Worm (Caenorhabditis elegans): Measurements from ENCODE around the gene C32B5.13.
"Not testable (repeated sequence)": the region's sequence is repeated elsewhere in the genome, so short reads cannot be mapped to it uniquely, and the experiment has no call there.

Gene C32B5.13

DNA sequence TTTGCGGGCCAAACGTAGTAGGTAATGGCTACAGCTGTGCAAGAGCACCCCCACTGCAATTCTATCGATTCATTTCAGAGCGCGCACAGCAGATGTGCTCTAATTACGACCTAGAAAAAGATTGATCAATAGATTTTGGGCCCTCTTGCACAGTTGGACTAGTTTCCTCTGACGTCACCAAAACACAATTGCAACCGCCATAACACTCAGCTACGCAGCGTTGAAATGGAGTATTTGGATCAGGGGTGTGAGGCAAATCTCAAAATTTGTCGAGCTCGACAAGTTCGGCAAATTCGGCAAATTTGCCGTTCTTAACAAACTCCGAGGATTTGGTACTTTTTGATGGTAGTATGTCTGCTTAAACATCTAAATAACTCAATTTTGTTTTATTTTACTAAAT, 5.1 kb upstream of the C32B5.13 start, which contains the start of gene fbxc-18:
Gene fbxc-18, minus strand, starts transcription at position 101 of the 400 bp plus-strand sequence.
- not testable (repeated sequence) for TF ChIP-seq pqm-1, tbx-2, fkh-2 (tag; optimal IDR thresholded peaks at IDR 0.05)

- no peak for TF ChIP-seq fkh-2 (tag; optimal IDR thresholded peaks at IDR 0.05)
- no peak for TF ChIP-seq fkh-10 (GFP tag; optimal IDR thresholded peaks at IDR 0.05)
- TF ChIP-seq unc-39 (tag; optimal IDR thresholded peaks at IDR 0.05): no peak
- TF ChIP-seq nhr-25 (tag; optimal IDR thresholded peaks at IDR 0.05): no peak
- TF ChIP-seq nhr-43 (tag; optimal IDR thresholded peaks at IDR 0.05; ENCODE audit: poor library complexity, severe bottlenecking): no peak
- no peak for TF ChIP-seq ceh-28 (tag; optimal IDR thresholded peaks at IDR 0.05)
- no peak for TF ChIP-seq ZK546.5 (tag; optimal IDR thresholded peaks at IDR 0.05)
- TF ChIP-seq egl-27 (tag; optimal IDR thresholded peaks at IDR 0.05): no peak
- TF ChIP-seq egl-5 (tag; optimal IDR thresholded peaks at IDR 0.05): no peak
- TF ChIP-seq ama-1 (optimal IDR thresholded peaks at IDR 0.05): no peak
- no peak for TF ChIP-seq unc-62 (GFP tag; optimal IDR thresholded peaks at IDR 0.05)
- TF ChIP-seq ztf-4 (tag; optimal IDR thresholded peaks at IDR 0.05): no peak
- no peak for TF ChIP-seq zag-1 (tag; optimal IDR thresholded peaks at IDR 0.05)
- TF ChIP-seq elt-2 (tag; optimal IDR thresholded peaks at IDR 0.05): no peak
- no peak for TF ChIP-seq mml-1 (tag; optimal IDR thresholded peaks at IDR 0.05)
- no peak for TF ChIP-seq ztf-11 (tag; optimal IDR thresholded peaks at IDR 0.05)
- no peak for TF ChIP-seq fos-1 (tag; optimal IDR thresholded peaks at IDR 0.05)
- no peak for TF ChIP-seq elt-3 (tag; optimal IDR thresholded peaks at IDR 0.05)
- no peak for TF ChIP-seq lin-39 (tag; optimal IDR thresholded peaks at IDR 0.05)
Observed at ce11 chrII:960218-960617, 1.6 kb downstream of the C32B5.13 start, which contains the start of the genes C32B5.18 and C32B5.7. Gene C32B5.18 (plus strand): TSS chrII:960518. Gene C32B5.7 (plus strand): TSS chrII:960528.

ce11 chrII:958618-959017, 3.2 kb downstream of the C32B5.13 start, which contains the start of gene sdz-4:
Gene sdz-4 (plus strand): TSS chrII:958918.
- TF ChIP-seq ztf-11 (tag; optimal IDR thresholded peaks at IDR 0.05): no peak
- TF ChIP-seq pha-4 (tag; optimal IDR thresholded peaks at IDR 0.05): no peak
- no peak for TF ChIP-seq ZK546.5 (tag; optimal IDR thresholded peaks at IDR 0.05)
- TF ChIP-seq jun-1 (tag; optimal IDR thresholded peaks at IDR 0.05): no peak
- TF ChIP-seq ceh-82 (tag; optimal IDR thresholded peaks at IDR 0.05): no peak
- no peak for TF ChIP-seq nhr-237 (tag; optimal IDR thresholded peaks at IDR 0.05)
- no peak for TF ChIP-seq daf-12 (tag; optimal IDR thresholded peaks at IDR 0.05)
- TF ChIP-seq nhr-76 (tag; optimal IDR thresholded peaks at IDR 0.05): no peak
- no peak for TF ChIP-seq nhr-23 (tag; optimal IDR thresholded peaks at IDR 0.05)
- no peak for TF ChIP-seq nhr-28 (tag; optimal IDR thresholded peaks at IDR 0.05)
- TF ChIP-seq nhr-12 (tag; optimal IDR thresholded peaks at IDR 0.05): no peak
- no peak for TF ChIP-seq egl-5 (tag; optimal IDR thresholded peaks at IDR 0.05)
- TF ChIP-seq unc-62 (GFP tag; optimal IDR thresholded peaks at IDR 0.05): no peak

DNA sequence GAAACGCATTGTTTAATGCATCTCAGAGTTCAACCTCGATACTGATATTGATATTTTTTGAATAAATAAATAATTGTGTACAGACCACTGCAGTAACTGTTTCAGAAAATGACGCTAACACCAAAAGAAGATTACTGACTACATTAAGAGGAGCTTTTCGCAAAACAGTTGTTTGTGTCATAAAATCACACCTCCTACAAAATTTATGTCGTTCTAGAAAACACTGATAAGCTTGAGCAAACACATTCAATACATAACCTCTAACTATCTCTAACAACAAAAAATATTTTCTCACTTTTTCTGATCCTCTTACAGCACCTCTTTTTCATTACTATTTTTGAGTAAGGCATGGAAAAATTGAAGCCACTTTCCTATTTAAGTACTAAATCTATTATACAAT, 7.2 kb downstream of the C32B5.13 start, which contains the start of gene fbxc-7:
Gene fbxc-7, plus strand, starts transcription at position 301 of the 400 bp plus-strand sequence.
- TF ChIP-seq elt-2 (tag; optimal IDR thresholded peaks at IDR 0.05): peak; percentile 26

ce11 chrII:953052-953451, 8.8 kb downstream of the C32B5.13 start:
- TF ChIP-seq nhr-23 (tag; optimal IDR thresholded peaks at IDR 0.05) (no peak), fkh-10 (GFP tag; optimal IDR thresholded peaks at IDR 0.05) (no peak), daf-12 (tag; optimal IDR thresholded peaks at IDR 0.05) (no peak), nhr-12 (tag; optimal IDR thresholded peaks at IDR 0.05) (no peak), ceh-9 (tag; optimal IDR thresholded peaks at IDR 0.05) (no peak), nhr-67 (tag; optimal IDR thresholded peaks at IDR 0.05) (no peak), lin-39 (tag; optimal IDR thresholded peaks at IDR 0.05) (no peak), ztf-11 (tag; optimal IDR thresholded peaks at IDR 0.05) (no peak), elt-2 (tag; optimal IDR thresholded peaks at IDR 0.05) (no peak), eor-1 (tag; optimal IDR thresholded peaks at IDR 0.05) (no peak), ztf-4 (tag; optimal IDR thresholded peaks at IDR 0.05) (no peak)

DNA sequence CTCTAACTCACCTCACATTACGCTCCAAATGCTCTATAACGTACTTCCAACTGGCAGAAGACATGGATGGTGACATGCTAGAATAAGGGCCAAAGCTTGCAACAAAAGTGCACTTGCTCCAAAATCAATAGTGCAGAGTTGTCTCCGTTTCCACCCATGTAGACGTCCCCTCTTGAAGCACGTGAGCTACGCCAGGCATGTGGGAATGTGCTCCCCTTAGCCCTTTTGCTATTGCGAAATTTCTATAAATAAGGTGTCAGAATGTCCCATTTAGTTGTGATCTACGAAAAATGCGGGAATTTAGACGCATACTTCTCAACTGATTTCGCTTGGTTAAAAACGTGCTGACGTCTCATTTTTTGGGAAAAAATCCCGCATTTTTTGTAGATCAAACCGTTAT, 11.5 kb downstream of the C32B5.13 start:
- TF ChIP-seq lin-39 (tag; optimal IDR thresholded peaks at IDR 0.05) (no peak), lsy-12 (tag; optimal IDR thresholded peaks at IDR 0.05) (no peak), ceh-28 (tag; optimal IDR thresholded peaks at IDR 0.05) (no peak), nhr-67 (tag; optimal IDR thresholded peaks at IDR 0.05) (no peak), mml-1 (tag; optimal IDR thresholded peaks at IDR 0.05) (no peak), ama-1 (optimal IDR thresholded peaks at IDR 0.05) (no peak), nhr-77 (tag; optimal IDR thresholded peaks at IDR 0.05) (no peak), eor-1 (tag; optimal IDR thresholded peaks at IDR 0.05) (no peak), nhr-12 (tag; optimal IDR thresholded peaks at IDR 0.05) (no peak), mdl-1 (tag; optimal IDR thresholded peaks at IDR 0.05) (no peak), hmg-11 (tag; optimal IDR thresholded peaks at IDR 0.05) (no peak), ZK546.5 (tag; optimal IDR thresholded peaks at IDR 0.05) (no peak), jun-1 (tag; optimal IDR thresholded peaks at IDR 0.05) (no peak), nhr-76 (tag; optimal IDR thresholded peaks at IDR 0.05) (no peak), fkh-2 (tag; optimal IDR thresholded peaks at IDR 0.05) (no peak), ceh-9 (tag; optimal IDR thresholded peaks at IDR 0.05) (no peak), elt-2 (tag; optimal IDR thresholded peaks at IDR 0.05) (no peak), lin-15B (tag; optimal IDR thresholded peaks at IDR 0.05) (no peak)
